Fruit fly (Drosophila melanogaster) whole organism, embryonic: ENCODE measurements around the gene Mic26-27.
A peak's percentile ranks its signal among the peaks of the same experiment; 100 is the strongest.

ENCODE experiments used
- Atf-2 ChIP-seq: fragments of 200-800 bp; sonication (Bioruptor generic); optimal IDR thresholded peaks from 2 replicates; lab custom pipeline; 2016; ENCODE audit warnings: missing biosample characterization, missing genetic modification characterization
- Awh ChIP-seq: fragments of 200-800 bp; sonication (Bioruptor generic); IDR thresholded peaks from 2 replicates; pipeline ENCODE4, ENCODE4 v1.3.6; 2022; ENCODE audit warnings: missing biosample characterization, missing genetic modification characterization
- Blimp-1 ChIP-seq: fragments of 200-800 bp; sonication (Bioruptor generic); optimal IDR thresholded peaks from 3 replicates; lab custom pipeline; 2018; ENCODE audit warnings: missing biosample characterization, missing genetic modification characterization, mild to moderate bottlenecking, moderate library complexity, missing genetic modification reagents
- C15 ChIP-seq: fragments of 200-800 bp; sonication (Bioruptor generic); IDR thresholded peaks from 3 replicates; pipeline ENCODE4 v1.3.6; 2022; ENCODE audit warnings: missing biosample characterization, missing genetic modification characterization
- CG11093 ChIP-seq: fragments of 200-800 bp; sonication (Bioruptor generic); IDR thresholded peaks from 3 replicates; pipeline ENCODE4 v1.3.6; 2022; ENCODE audit warnings: missing biosample characterization, missing genetic modification characterization
- CG11247 ChIP-seq: fragments of 200-800 bp; sonication (Bioruptor generic); IDR thresholded peaks from 2 replicates; pipeline ENCODE4 v1.3.6; 2022; ENCODE audit warnings: missing biosample characterization, missing genetic modification characterization
- CG11398 ChIP-seq: fragments of 200-800 bp; sonication (Bioruptor generic); optimal IDR thresholded peaks from 2 replicates; lab custom pipeline; 2016; ENCODE audit warnings: missing biosample characterization, missing genetic modification characterization
- CG11456 ChIP-seq: fragments of 200-800 bp; sonication (Bioruptor generic); IDR thresholded peaks from 3 replicates; pipeline ENCODE4 v1.3.6; 2022; ENCODE audit warnings: missing biosample characterization, missing genetic modification characterization
- CG13894 ChIP-seq: fragments of 200-800 bp; sonication (Bioruptor generic); optimal IDR thresholded peaks from 3 replicates; lab custom pipeline; 2018; ENCODE audit warnings: missing biosample characterization, mild to moderate bottlenecking, missing genetic modification characterization, moderate library complexity
- CG15073 ChIP-seq: fragments of 200-800 bp; sonication (Bioruptor generic); optimal IDR thresholded peaks from 2 replicates; lab custom pipeline; 2016; ENCODE audit warnings: missing biosample characterization, missing genetic modification characterization
- CG1529 ChIP-seq: fragments of 200-800 bp; sonication (Bioruptor generic); optimal IDR thresholded peaks from 3 replicates; lab custom pipeline; 2018; ENCODE audit warnings: missing biosample characterization, missing genetic modification characterization
- CG17328 ChIP-seq: fragments of 200-800 bp; sonication (Bioruptor generic); IDR thresholded peaks from 2 replicates; pipeline ENCODE4 v1.3.6; 2022; ENCODE audit warnings: missing biosample characterization, missing genetic modification characterization
- CG17361 ChIP-seq: fragments of 200-800 bp; sonication (Bioruptor generic); IDR thresholded peaks from 3 replicates; pipeline ENCODE4 v1.3.6; 2022; ENCODE audit warnings: missing biosample characterization, missing genetic modification characterization
- CG18011 ChIP-seq: fragments of 200-800 bp; sonication (Bioruptor generic); optimal IDR thresholded peaks from 2 replicates; lab custom pipeline; 2017; ENCODE audit warnings: missing biosample characterization, missing genetic modification characterization, mild to moderate bottlenecking, moderate library complexity, missing genotype
- CG1832 ChIP-seq: fragments of 200-800 bp; sonication (Bioruptor generic); optimal IDR thresholded peaks from 2 replicates; lab custom pipeline; 2017; ENCODE audit warnings: missing biosample characterization, mild to moderate bottlenecking, missing genetic modification characterization, inconsistent platforms
- CG18764 ChIP-seq: fragments of 200-800 bp; sonication (Bioruptor generic); optimal IDR thresholded peaks from 3 replicates; lab custom pipeline; 2016; ENCODE audit warnings: missing biosample characterization, missing genetic modification characterization
- CG2875 ChIP-seq: fragments of 200-800 bp; sonication (Bioruptor generic); optimal IDR thresholded peaks from 2 replicates; lab custom pipeline; 2017; ENCODE audit warnings: missing biosample characterization, mild to moderate bottlenecking, missing genetic modification characterization, missing genetic modification reagents
- CG31388 ChIP-seq: fragments of 200-800 bp; sonication (Bioruptor generic); optimal IDR thresholded peaks from 2 replicates; lab custom pipeline; 2016; ENCODE audit warnings: missing biosample characterization, missing genetic modification characterization
- CG3407 ChIP-seq: fragments of 200-800 bp; sonication (Bioruptor generic); optimal IDR thresholded peaks from 2 replicates; lab custom pipeline; 2018; ENCODE audit warnings: missing biosample characterization, mild to moderate bottlenecking, missing genetic modification characterization
- CG3847 ChIP-seq: fragments of 200-800 bp; sonication (Bioruptor generic); IDR thresholded peaks from 2 replicates; pipeline ENCODE4 v1.3.6; 2022; ENCODE audit warnings: missing biosample characterization, missing genetic modification characterization
- CG3995 ChIP-seq: fragments of 200-800 bp; sonication (Bioruptor generic); optimal IDR thresholded peaks from 3 replicates; lab custom pipeline; 2016; ENCODE audit warnings: missing biosample characterization, missing genetic modification characterization
- CG4707 ChIP-seq: fragments of 200-800 bp; sonication (Bioruptor generic); optimal IDR thresholded peaks from 2 replicates; lab custom pipeline; 2018; ENCODE audit warnings: missing biosample characterization, mild to moderate bottlenecking, missing genetic modification characterization, moderate library complexity
- CG8944 ChIP-seq: fragments of 200-800 bp; sonication (Bioruptor generic); optimal IDR thresholded peaks from 3 replicates; lab custom pipeline; 2016; ENCODE audit warnings: missing biosample characterization, missing genetic modification characterization
- Camta ChIP-seq: fragments of 200-800 bp; sonication (Bioruptor generic); optimal IDR thresholded peaks from 2 replicates; lab custom pipeline; 2016; ENCODE audit warnings: missing biosample characterization, missing genetic modification characterization
- Eip74EF ChIP-seq, 2 experiments: fragments of 200-800 bp in 1 of 2; fragments of >200 bp in 1 of 2; sonication (Bioruptor generic) in 1 of 2; optimal IDR thresholded peaks; 2 replicates each; lab custom pipeline; 2017 to 2019; ENCODE audit warnings: missing biosample characterization in 2 of 2, missing genetic modification characterization in 2 of 2, mild to moderate bottlenecking in 1 of 2, moderate library complexity in 1 of 2
- H2.0 ChIP-seq: fragments of 200-800 bp; sonication (Bioruptor generic); IDR thresholded peaks from 2 replicates; pipeline ENCODE4 v1.3.6; 2022; ENCODE audit warnings: missing biosample characterization, missing genetic modification characterization
- Hr39 ChIP-seq: fragments of >200 bp; optimal IDR thresholded peaks from 2 replicates; lab custom pipeline; 2017
- Hr51 ChIP-seq, 2 experiments: fragments of 200-800 bp; sonication (Bioruptor generic); optimal IDR thresholded peaks; 2 replicates in 1 of 2; 3 replicates in 1 of 2; lab custom pipeline; 2016 to 2018; ENCODE audit warnings: missing biosample characterization in 2 of 2, missing genetic modification characterization in 2 of 2, mild to moderate bottlenecking in 1 of 2, moderate library complexity in 1 of 2
- NK7.1 ChIP-seq: fragments of 200-800 bp; sonication (Bioruptor generic); optimal IDR thresholded peaks from 3 replicates; lab custom pipeline; 2016; ENCODE audit warnings: missing biosample characterization, missing genetic modification characterization
- Taf1 ChIP-seq: fragments of 200-800 bp; sonication (Bioruptor generic); IDR thresholded peaks from 2 replicates; pipeline ENCODE4 v1.3.6; 2022; ENCODE audit warnings: missing biosample characterization, missing genetic modification characterization
- Tbp ChIP-seq: fragments of >200 bp; optimal IDR thresholded peaks from 2 replicates; lab custom pipeline; 2018; ENCODE audit warnings: missing biosample characterization, missing genetic modification characterization
- amos ChIP-seq: fragments of 200-800 bp; sonication (Bioruptor generic); IDR thresholded peaks from 2 replicates; pipeline ENCODE4 v1.3.6; 2022; ENCODE audit warnings: missing biosample characterization, missing genetic modification characterization; ENCODE audit not compliant: partially characterized antibody
- br ChIP-seq: fragments of >200 bp; optimal IDR thresholded peaks from 2 replicates; lab custom pipeline; 2017
- cato ChIP-seq: fragments of 200-800 bp; sonication (Bioruptor generic); optimal IDR thresholded peaks from 2 replicates; lab custom pipeline; 2016; ENCODE audit warnings: missing biosample characterization, missing genetic modification characterization, borderline replicate concordance
- cg ChIP-seq: fragments of 200-800 bp; sonication (Bioruptor generic); optimal IDR thresholded peaks from 3 replicates; lab custom pipeline; 2019; ENCODE audit warnings: missing biosample characterization, mild to moderate bottlenecking, missing genetic modification characterization, moderate library complexity
- gcm ChIP-seq: fragments of 200-800 bp; sonication (Bioruptor generic); optimal IDR thresholded peaks from 2 replicates; lab custom pipeline; 2019; ENCODE audit warnings: missing biosample characterization, mild to moderate bottlenecking, missing genetic modification characterization, moderate library complexity
- h ChIP-seq: fragments of >200 bp; optimal IDR thresholded peaks from 2 replicates; lab custom pipeline; 2017
- her ChIP-seq: fragments of 200-800 bp; sonication (Bioruptor generic); optimal IDR thresholded peaks from 2 replicates; lab custom pipeline; 2016; ENCODE audit warnings: missing biosample characterization, missing genetic modification characterization
- knrl ChIP-seq: fragments of 200-800 bp; sonication (Bioruptor generic); IDR thresholded peaks from 3 replicates; pipeline ENCODE4 v1.3.6; 2022; ENCODE audit warnings: missing biosample characterization, missing genetic modification characterization; ENCODE audit not compliant: partially characterized antibody
- lilli ChIP-seq: fragments of 200-800 bp; sonication (Bioruptor generic); optimal IDR thresholded peaks from 3 replicates; lab custom pipeline; 2016; ENCODE audit warnings: missing biosample characterization, missing genetic modification characterization
- luna ChIP-seq: fragments of 200-800 bp; sonication (Bioruptor generic); optimal IDR thresholded peaks from 2 replicates; lab custom pipeline; 2016; ENCODE audit warnings: missing biosample characterization, missing genetic modification characterization
- mirr ChIP-seq: fragments of 200-800 bp; sonication (Bioruptor generic); optimal IDR thresholded peaks from 3 replicates; lab custom pipeline; 2018; ENCODE audit warnings: missing biosample characterization, mild to moderate bottlenecking, missing genetic modification characterization
- onecut ChIP-seq: fragments of 200-800 bp; sonication (Bioruptor generic); IDR thresholded peaks from 2 replicates; pipeline ENCODE4 v1.3.6; 2022; ENCODE audit warnings: missing biosample characterization, missing genetic modification characterization
- p53 ChIP-seq: fragments of 200-800 bp; sonication (Bioruptor generic); optimal IDR thresholded peaks from 2 replicates; lab custom pipeline; 2016; ENCODE audit warnings: missing biosample characterization, missing genetic modification characterization
- sd ChIP-seq: fragments of 200-800 bp; sonication (Bioruptor generic); optimal IDR thresholded peaks from 3 replicates; lab custom pipeline; 2018; ENCODE audit warnings: missing biosample characterization, mild to moderate bottlenecking, missing genetic modification characterization, moderate library complexity
- sim ChIP-seq: fragments of 200-800 bp; sonication (Bioruptor generic); IDR thresholded peaks from 2 replicates; pipeline ENCODE4 v1.3.6; 2022; ENCODE audit warnings: missing biosample characterization, missing genetic modification characterization
- sima ChIP-seq: fragments of 200-800 bp; sonication (Bioruptor generic); optimal IDR thresholded peaks from 2 replicates; lab custom pipeline; 2016; ENCODE audit warnings: missing biosample characterization, missing genetic modification characterization
- sna ChIP-seq: fragments of 200-800 bp; sonication (Bioruptor generic); IDR thresholded peaks from 2 replicates; pipeline ENCODE4 v1.3.6; 2022; ENCODE audit warnings: missing biosample characterization, missing genetic modification characterization; ENCODE audit not compliant: partially characterized antibody
- so ChIP-seq: fragments of 200-800 bp; sonication (Bioruptor generic); IDR thresholded peaks from 3 replicates; pipeline ENCODE4 v1.3.6; 2022; ENCODE audit warnings: missing biosample characterization, missing genetic modification characterization
- trem ChIP-seq: fragments of 200-800 bp; optimal IDR thresholded peaks from 3 replicates; lab custom pipeline; 2019; ENCODE audit warnings: missing biosample characterization, mild to moderate bottlenecking, missing genetic modification characterization, moderate library complexity

Gene Mic26-27

dm6 chr3R:16186791-16187681 is 40.4 kb upstream of the Mic26-27 start, which contains the start of gene sra (continued):
- TF ChIP-seq CG18011, result peak; percentile 21
- no peak for TF ChIP-seq Atf-2 (GFP tag; lab: Kevin White, UChicago)
- 0 out of 3 replicates have a peak, but pooled peaks have one; percentile 21 for TF ChIP-seq so (GFP tag; lab: Robert Waterston, UW)
- peak; percentile 97 for TF ChIP-seq sna (GFP tag; lab: Robert Waterston, UW)
- peak; percentile 52 for TF ChIP-seq CG13894 (tag; lab: Kevin White, UChicago)
- TF ChIP-seq Awh, result no peak
- no peak for TF ChIP-seq CG31388
- TF ChIP-seq CG11247 (GFP tag; lab: Robert Waterston, UW), result no peak; the same call in 1 of the 2 replicates
- TF ChIP-seq Hr51 (GFP tag; optimal IDR thresholded peaks at IDR 0.05; lab: Kevin White, UChicago), result peak in 1 of 2 experiments; percentile 0
- TF ChIP-seq CG1832 (GFP tag; lab: Kevin White, UChicago), result no peak
- no peak for TF ChIP-seq gcm
- peak; percentile 71 for TF ChIP-seq p53 (GFP tag; lab: Kevin White, UChicago)
- peak; percentile 55 for TF ChIP-seq sd
- TF ChIP-seq Eip74EF (GFP tag; optimal IDR thresholded peaks at IDR 0.05; lab: Kevin White, UChicago), result no peak
- no peak for TF ChIP-seq Tbp (GFP tag; lab: Kevin White, UChicago)
- no peak for TF ChIP-seq CG17361
- no peak for TF ChIP-seq C15
- TF ChIP-seq CG4707 (GFP tag; lab: Kevin White, UChicago), result no peak
- no peak for TF ChIP-seq sim (GFP tag; lab: Robert Waterston, UW)
- TF ChIP-seq Camta (GFP tag; lab: Kevin White, UChicago), result no peak
- peak; percentile 8 for TF ChIP-seq CG18764 (GFP tag; lab: Kevin White, UChicago)
- TF ChIP-seq knrl (GFP tag; lab: Robert Waterston, UW), result peak; percentile 92
- TF ChIP-seq onecut, result no peak; the same call in 1 of the 2 replicates
- TF ChIP-seq CG15073 (GFP tag; lab: Kevin White, UChicago), result no peak
- TF ChIP-seq lilli (GFP tag; lab: Kevin White, UChicago), result peak; percentile 37
- peak; percentile 61 for TF ChIP-seq her (GFP tag; lab: Kevin White, UChicago)
- no peak for TF ChIP-seq h (lab: Kevin White, UChicago)
- peak; percentile 64; the same call in 2 of the 3 replicates for TF ChIP-seq CG11456 (GFP tag; lab: Robert Waterston, UW)
- no peak for TF ChIP-seq NK7.1 (GFP tag; lab: Kevin White, UChicago)
- no peak for TF ChIP-seq H2.0
- no peak for TF ChIP-seq CG3995 (GFP tag; lab: Kevin White, UChicago)
- TF ChIP-seq cg (GFP tag; lab: Kevin White, UChicago), result peak; percentile 35
- no peak for TF ChIP-seq sima (GFP tag; lab: Kevin White, UChicago)
- peak; percentile 36 for TF ChIP-seq CG11398 (GFP tag; lab: Kevin White, UChicago)
- TF ChIP-seq luna, result no peak
- no peak for TF ChIP-seq CG8944
- TF ChIP-seq CG11093 (GFP tag; lab: Robert Waterston, UW), result no peak
- TF ChIP-seq br (lab: Kevin White, UChicago), result no peak
- TF ChIP-seq CG3407, result no peak
- TF ChIP-seq CG1529, result no peak
- TF ChIP-seq CG17328 (GFP tag; lab: Robert Waterston, UW), result 0 out of 2 replicates have a peak, but pooled peaks have one; percentile 40
- TF ChIP-seq amos (GFP tag; lab: Robert Waterston, UW), result peak; percentile 98
- TF ChIP-seq trem (tag; lab: Kevin White, UChicago), result peak; percentile 69
- peak; percentile 59; the same call in 1 of the 2 replicates for TF ChIP-seq CG3847 (GFP tag; lab: Robert Waterston, UW)
- no peak for TF ChIP-seq cato (GFP tag; lab: Kevin White, UChicago)
- TF ChIP-seq Hr39 (lab: Kevin White, UChicago), result no peak
- peak; percentile 34 for TF ChIP-seq mirr (GFP tag; lab: Kevin White, UChicago)
- TF ChIP-seq Taf1 (GFP tag; lab: Robert Waterston, UW), result no peak
- no peak for TF ChIP-seq Blimp-1 (GFP tag; lab: Kevin White, UChicago)
- no peak for TF ChIP-seq CG2875 (GFP tag; lab: Kevin White, UChicago)
